Fruit fly (Drosophila melanogaster) whole organism, prepupa: ENCODE measurements around the gene Son.

Experiments
- CG10631 ChIP-seq: fragments of 200-800 bp; sonication (Bioruptor generic); optimal IDR thresholded peaks from 2 replicates; lab custom pipeline; 2016; ENCODE audit warnings: missing biosample characterization, missing genetic modification characterization
- CG11294 ChIP-seq: fragments of 200-800 bp; sonication (Bioruptor generic); IDR thresholded peaks from 2 replicates; pipeline ENCODE4 v1.3.6; 2022; ENCODE audit warnings: missing biosample characterization, missing genetic modification characterization
- CG11762 ChIP-seq: fragments of 200-800 bp; sonication (Bioruptor generic); optimal IDR thresholded peaks from 3 replicates; lab custom pipeline; 2016; ENCODE audit warnings: missing biosample characterization, missing genetic modification characterization; ENCODE audit not compliant: insufficient read depth
- CG11902 ChIP-seq: fragments of 200-800 bp; sonication (Bioruptor generic); optimal IDR thresholded peaks from 3 replicates; lab custom pipeline; 2016; ENCODE audit warnings: missing biosample characterization, missing genetic modification characterization
- CG15336 ChIP-seq: fragments of 200-800 bp; sonication (Bioruptor generic); IDR thresholded peaks from 2 replicates; pipeline ENCODE4 v1.3.6; 2022; ENCODE audit warnings: missing biosample characterization, missing genetic modification characterization
- CG1621 ChIP-seq: fragments of 200-800 bp; sonication (Bioruptor generic); optimal IDR thresholded peaks from 3 replicates; lab custom pipeline; 2018; ENCODE audit warnings: missing biosample characterization, mild to moderate bottlenecking, missing genetic modification characterization
- CG31627 ChIP-seq: fragments of 200-800 bp; sonication (Bioruptor generic); optimal IDR thresholded peaks from 3 replicates; lab custom pipeline; 2016; ENCODE audit warnings: missing biosample characterization, missing genetic modification characterization
- CG32006 ChIP-seq: fragments of 200-800 bp; sonication (Bioruptor generic); optimal IDR thresholded peaks from 3 replicates; lab custom pipeline; 2017; ENCODE audit warnings: missing biosample characterization, mild to moderate bottlenecking, missing genetic modification characterization
- CG34406 ChIP-seq: fragments of 200-800 bp; sonication (Bioruptor generic); optimal IDR thresholded peaks from 3 replicates; lab custom pipeline; 2016; ENCODE audit warnings: missing biosample characterization, missing genetic modification characterization
- CG3919 ChIP-seq: fragments of 200-800 bp; sonication (Bioruptor generic); optimal IDR thresholded peaks from 3 replicates; lab custom pipeline; 2016; ENCODE audit warnings: missing biosample characterization, missing genetic modification characterization
- CG4318 ChIP-seq: fragments of 200-800 bp; sonication (Bioruptor generic); optimal IDR thresholded peaks from 3 replicates; lab custom pipeline; 2017; ENCODE audit warnings: missing biosample characterization, mild to moderate bottlenecking, missing genetic modification characterization
- CG6276 ChIP-seq: fragments of 200-800 bp; sonication (Bioruptor generic); optimal IDR thresholded peaks from 2 replicates; lab custom pipeline; 2017; ENCODE audit warnings: missing biosample characterization, mild to moderate bottlenecking, missing genetic modification characterization
- CG6792 ChIP-seq: fragments of 200-800 bp; sonication (Bioruptor generic); optimal IDR thresholded peaks from 3 replicates; lab custom pipeline; 2016; ENCODE audit warnings: missing biosample characterization, missing genetic modification characterization
- CG6808 ChIP-seq: fragments of 200-800 bp; sonication (Bioruptor generic); optimal IDR thresholded peaks from 3 replicates; lab custom pipeline; 2017; ENCODE audit warnings: missing biosample characterization, missing genetic modification characterization, mild to moderate bottlenecking, moderate library complexity, missing genetic modification reagents
- CG6854 ChIP-seq: fragments of 200-800 bp; sonication (Bioruptor generic); optimal IDR thresholded peaks from 2 replicates; lab custom pipeline; 2017; ENCODE audit warnings: missing biosample characterization, mild to moderate bottlenecking, missing genetic modification characterization
- CG7368 ChIP-seq: fragments of 200-800 bp; sonication (Bioruptor generic); optimal IDR thresholded peaks from 3 replicates; lab custom pipeline; 2016; ENCODE audit warnings: missing biosample characterization, missing genetic modification characterization
- CG8319 ChIP-seq: fragments of 200-800 bp; sonication (Bioruptor generic); optimal IDR thresholded peaks from 3 replicates; lab custom pipeline; 2016; ENCODE audit warnings: missing biosample characterization, missing genetic modification characterization
- Eip75B ChIP-seq: fragments of 200-800 bp; sonication (Bioruptor generic); optimal IDR thresholded peaks from 3 replicates; lab custom pipeline; 2016; ENCODE audit warnings: missing biosample characterization, missing genetic modification characterization
- Eip78C ChIP-seq: fragments of 200-800 bp; sonication (Bioruptor generic); peaks from one replicate; lab custom pipeline; 2016; ENCODE audit warnings: missing biosample characterization, missing genetic modification characterization
- Ets21C ChIP-seq: fragments of 200-800 bp; sonication (Bioruptor generic); optimal IDR thresholded peaks from 3 replicates; lab custom pipeline; 2016; ENCODE audit warnings: missing biosample characterization, missing genetic modification characterization
- Hr39 ChIP-seq: fragments of 200-800 bp; sonication (Bioruptor generic); optimal IDR thresholded peaks from 2 replicates; lab custom pipeline; 2016; ENCODE audit warnings: missing biosample characterization, missing genetic modification characterization
- Hr4 ChIP-seq: fragments of 200-800 bp; sonication (Bioruptor generic); optimal IDR thresholded peaks from 3 replicates; lab custom pipeline; 2016; ENCODE audit warnings: missing biosample characterization, missing genetic modification characterization
- Lpt ChIP-seq: fragments of 200-800 bp; sonication (Bioruptor generic); optimal IDR thresholded peaks from 3 replicates; lab custom pipeline; 2016; ENCODE audit warnings: missing biosample characterization, missing genetic modification characterization
- Met ChIP-seq: fragments of 200-800 bp; sonication (Bioruptor generic); optimal IDR thresholded peaks from 3 replicates; lab custom pipeline; 2016; ENCODE audit warnings: missing biosample characterization, missing genetic modification characterization
- OdsH ChIP-seq: fragments of 200-800 bp; sonication (Bioruptor generic); optimal IDR thresholded peaks from 3 replicates; lab custom pipeline; 2016; ENCODE audit warnings: missing biosample characterization, missing genetic modification characterization
- Sox102F ChIP-seq: fragments of 200-800 bp; sonication (Bioruptor generic); optimal IDR thresholded peaks from 2 replicates; lab custom pipeline; 2016; ENCODE audit warnings: missing biosample characterization, mild to moderate bottlenecking, missing genetic modification characterization
- Sox14 ChIP-seq: fragments of 200-800 bp; sonication (Bioruptor generic); optimal IDR thresholded peaks from 3 replicates; lab custom pipeline; 2016; ENCODE audit warnings: missing biosample characterization, missing genetic modification characterization
- achi ChIP-seq: fragments of 200-800 bp; sonication (Bioruptor generic); optimal IDR thresholded peaks from 3 replicates; lab custom pipeline; 2016; ENCODE audit warnings: missing biosample characterization, missing genetic modification characterization
- acj6 ChIP-seq: fragments of 200-800 bp; sonication (Bioruptor generic); optimal IDR thresholded peaks from 3 replicates; lab custom pipeline; 2016; ENCODE audit warnings: missing biosample characterization, missing genetic modification characterization
- cyc ChIP-seq: fragments of 200-800 bp; sonication (Bioruptor generic); optimal IDR thresholded peaks from 3 replicates; lab custom pipeline; 2016; ENCODE audit warnings: missing biosample characterization, missing genetic modification characterization
- eg ChIP-seq: fragments of 200-800 bp; sonication (Bioruptor generic); IDR thresholded peaks from 3 replicates; pipeline ENCODE4 v1.3.6; 2022; ENCODE audit warnings: missing biosample characterization, missing genetic modification characterization
- fd59A ChIP-seq: fragments of 200-800 bp; sonication (Bioruptor generic); optimal IDR thresholded peaks from 2 replicates; lab custom pipeline; 2017; ENCODE audit warnings: missing biosample characterization, mild to moderate bottlenecking, missing genetic modification characterization, missing genetic modification reagents
- fd85E ChIP-seq: fragments of 200-800 bp; sonication (Bioruptor generic); optimal IDR thresholded peaks from 3 replicates; lab custom pipeline; 2016; ENCODE audit warnings: missing biosample characterization, missing genetic modification characterization
- fkh ChIP-seq: fragments of 200-800 bp; sonication (Bioruptor generic); optimal IDR thresholded peaks from 3 replicates; lab custom pipeline; 2017; ENCODE audit warnings: missing biosample characterization, mild to moderate bottlenecking, missing genetic modification characterization, moderate library complexity
- lz ChIP-seq: fragments of 200-800 bp; sonication (Bioruptor generic); optimal IDR thresholded peaks from 3 replicates; lab custom pipeline; 2016; ENCODE audit warnings: missing biosample characterization, missing genetic modification characterization
- net ChIP-seq: fragments of 200-800 bp; sonication (Bioruptor generic); optimal IDR thresholded peaks from 3 replicates; lab custom pipeline; 2016; ENCODE audit warnings: missing biosample characterization, missing genetic modification characterization
- salr ChIP-seq, 2 experiments: fragments of 200-800 bp; sonication (Bioruptor generic); optimal IDR thresholded peaks; 3 replicates each; lab custom pipeline; 2016 to 2018; ENCODE audit warnings: missing biosample characterization in 2 of 2, missing genetic modification characterization in 2 of 2, mild to moderate bottlenecking in 1 of 2
- ss ChIP-seq, 2 experiments: fragments of 200-800 bp; sonication (Bioruptor generic); optimal IDR thresholded peaks; 2 replicates in 1 of 2; 3 replicates in 1 of 2; lab custom pipeline; 2017 to 2018; ENCODE audit warnings: mild to moderate bottlenecking in 2 of 2, missing biosample characterization in 2 of 2, missing genetic modification characterization in 2 of 2, moderate library complexity in 1 of 2
- svp ChIP-seq: fragments of 200-800 bp; sonication (Bioruptor generic); peaks from one replicate; lab custom pipeline; 2016; ENCODE audit warnings: missing biosample characterization, missing genetic modification characterization
- topi ChIP-seq: fragments of 200-800 bp; sonication (Bioruptor generic); optimal IDR thresholded peaks from 3 replicates; lab custom pipeline; 2016; ENCODE audit warnings: missing biosample characterization, missing genetic modification characterization
- vri ChIP-seq: fragments of 200-800 bp; sonication (Bioruptor generic); optimal IDR thresholded peaks from 3 replicates; lab custom pipeline; 2016; ENCODE audit warnings: missing biosample characterization, mild to moderate bottlenecking, missing genetic modification characterization

Son gene

dm6 chr3R:9626880-9627401 is 49.1 kb downstream of the Son start, which contains the start of the genes CG9427 and CG8319 (continued):
- TF ChIP-seq Sox14 (GFP tag; lab: Kevin White, UChicago) (peak; percentile 97), CG11294 (GFP tag; lab: Robert Waterston, UW) (no peak), fd85E (GFP tag; lab: Kevin White, UChicago) (no peak), achi (GFP tag; lab: Kevin White, UChicago) (peak; percentile 21), CG31627 (peak; percentile 70), fd59A (no peak), Sox102F (peak; percentile 52), net (GFP tag; lab: Kevin White, UChicago) (no peak), CG7368 (peak; percentile 0), CG8319 (GFP tag; lab: Kevin White, UChicago) (no peak), Lpt (GFP tag; lab: Kevin White, UChicago) (no peak)
- TF ChIP-seq, all 60 proteins: peak for 29

dm6 chr3R:9628036-9628435 is 50.2 kb downstream of the Son start:
- no peak for TF ChIP-seq CG6792 (GFP tag; lab: Kevin White, UChicago)
- TF ChIP-seq CG15336 (GFP tag; lab: Robert Waterston, UW) = no peak
- TF ChIP-seq eg = 0 out of 3 replicates have a peak, but pooled peaks have one; percentile 20
- TF ChIP-seq topi (GFP tag; lab: Kevin White, UChicago) = no peak
- no peak for TF ChIP-seq CG11294 (GFP tag; lab: Robert Waterston, UW)
- TF ChIP-seq Met (GFP tag; lab: Kevin White, UChicago) = no peak
- no peak for TF ChIP-seq CG7368
- no peak for TF ChIP-seq Sox102F
- TF ChIP-seq lz = no peak
- TF ChIP-seq, all 60 proteins: peak for 1

- TF ChIP-seq net (GFP tag; lab: Kevin White, UChicago) (no peak), cyc (no peak), CG10631 (no peak), CG3919 (GFP tag; lab: Kevin White, UChicago) (no peak), ss (GFP tag; optimal IDR thresholded peaks at IDR 0.05; lab: Kevin White, UChicago) (no peak), CG4318 (GFP tag; lab: Kevin White, UChicago) (no peak), Lpt (GFP tag; lab: Kevin White, UChicago) (no peak), fkh (GFP tag; lab: Kevin White, UChicago) (peak; percentile 86), Hr4 (GFP tag; lab: Kevin White, UChicago) (no peak), CG11762 (no peak), CG8319 (GFP tag; lab: Kevin White, UChicago) (no peak), CG11294 (GFP tag; lab: Robert Waterston, UW) (no peak), Ets21C (GFP tag; lab: Kevin White, UChicago) (no peak), vri (GFP tag; lab: Kevin White, UChicago) (no peak), Eip78C (GFP tag; lab: Kevin White, UChicago) (peak; percentile 32), CG6854 (no peak), svp (GFP tag; lab: Kevin White, UChicago) (no peak)
Observed at dm6 chr3R:9628607-9629006, 50.8 kb downstream of the Son start.

- no peak for TF ChIP-seq acj6 (GFP tag; lab: Kevin White, UChicago)
- TF ChIP-seq Ets21C (GFP tag; lab: Kevin White, UChicago) = no peak
- no peak for TF ChIP-seq net (GFP tag; lab: Kevin White, UChicago)
- TF ChIP-seq ss (GFP tag; optimal IDR thresholded peaks at IDR 0.05; lab: Kevin White, UChicago) = peak in 1 of 2 experiments; percentile 8
- TF ChIP-seq vri (GFP tag; lab: Kevin White, UChicago) = peak; percentile 10
- TF ChIP-seq Hr4 (GFP tag; lab: Kevin White, UChicago) = no peak
- TF ChIP-seq Lpt (GFP tag; lab: Kevin White, UChicago) = no peak
- no peak for TF ChIP-seq fkh (GFP tag; lab: Kevin White, UChicago)
- no peak for TF ChIP-seq CG32006
- no peak for TF ChIP-seq CG4318 (GFP tag; lab: Kevin White, UChicago)
- TF ChIP-seq CG7368 = no peak
- no peak for TF ChIP-seq Eip75B
- no peak for TF ChIP-seq CG11902 (GFP tag; lab: Kevin White, UChicago)
- peak; percentile 0 for TF ChIP-seq CG1621 (tag; lab: Kevin White, UChicago)
- TF ChIP-seq OdsH (GFP tag; lab: Kevin White, UChicago) = no peak
- no peak for TF ChIP-seq CG34406 (GFP tag; lab: Kevin White, UChicago)
- no peak for TF ChIP-seq CG6808 (GFP tag; lab: Kevin White, UChicago)
- no peak for TF ChIP-seq fd85E (GFP tag; lab: Kevin White, UChicago)
- no peak for TF ChIP-seq Hr39
- TF ChIP-seq Met (GFP tag; lab: Kevin White, UChicago) = no peak
- no peak for TF ChIP-seq salr (GFP tag; optimal IDR thresholded peaks at IDR 0.05; lab: Kevin White, UChicago)
- TF ChIP-seq CG6276 (GFP tag; lab: Kevin White, UChicago) = no peak
Observed at dm6 chr3R:9630053-9630632, 52.3 kb downstream of the Son start.
